Worm (Caenorhabditis elegans): Measurements from ENCODE around the gene B0524.3.

The B0524.3 gene

DNA sequence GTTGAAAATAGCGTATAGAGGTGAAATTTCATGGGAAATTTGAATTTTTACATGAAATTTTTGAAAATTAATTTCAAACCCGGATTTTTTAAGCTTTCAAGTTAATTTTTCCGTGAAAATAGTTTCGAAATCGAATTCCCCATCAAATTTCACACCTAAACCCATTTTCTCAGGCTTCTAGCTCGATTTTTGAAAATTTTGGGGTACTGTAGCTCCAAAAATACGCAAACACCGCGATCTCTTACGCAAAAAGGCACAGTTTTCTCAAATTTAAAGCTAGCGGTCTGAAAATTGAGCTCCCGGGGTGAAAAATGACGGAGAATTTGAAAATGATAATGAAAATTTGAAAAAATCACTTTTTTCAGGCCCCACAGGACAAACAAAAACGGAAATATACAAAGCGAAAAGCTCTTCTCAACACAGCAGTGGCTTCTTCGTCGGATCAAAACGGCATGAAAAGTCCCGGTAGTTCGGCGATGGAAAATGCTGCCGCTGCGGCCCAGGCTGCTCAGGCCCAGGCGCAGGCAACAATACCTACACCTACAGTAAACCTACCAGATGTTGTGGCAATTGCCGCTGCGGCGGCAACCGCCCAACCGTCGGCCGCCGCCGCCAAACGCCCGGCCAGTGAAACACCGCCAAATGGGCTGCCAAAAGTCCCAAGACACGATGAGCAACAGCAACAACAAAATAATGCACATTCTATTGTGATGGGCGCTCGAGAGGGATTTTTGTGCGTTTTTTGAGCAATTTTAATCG is 41.5 kb downstream of the B0524.3 start:
- no peak for TF ChIP-seq him-1 (tag; optimal IDR thresholded peaks at IDR 0.05)

DNA sequence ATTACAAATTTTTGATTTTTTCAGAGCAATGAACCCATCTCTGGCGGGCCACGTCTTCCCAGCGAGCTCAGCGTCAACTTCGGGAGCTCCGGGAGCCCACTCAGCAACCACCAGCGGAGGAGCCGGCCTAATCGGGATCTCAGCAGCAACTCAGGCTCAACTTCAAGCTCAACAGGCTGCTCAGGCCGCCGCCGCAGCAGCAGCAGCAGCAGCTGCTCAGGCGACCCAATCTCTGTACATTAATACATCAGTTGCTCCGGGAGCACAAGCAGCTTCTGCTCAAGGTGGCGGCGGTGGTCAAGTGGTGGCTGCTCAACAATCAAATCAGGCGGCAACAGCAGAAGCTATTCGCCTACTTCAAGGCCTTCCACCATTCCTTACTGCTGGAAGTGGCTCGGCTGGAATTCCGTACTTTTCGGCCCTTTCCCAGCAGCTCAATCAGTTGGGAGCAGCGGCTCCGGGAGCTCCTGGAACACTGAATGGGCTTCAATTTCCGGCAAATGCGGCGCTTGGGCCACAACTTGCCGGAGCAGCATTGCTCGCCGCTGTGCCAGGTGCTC is 43.3 kb downstream of the B0524.3 start:
- TF ChIP-seq him-1 (tag; optimal IDR thresholded peaks at IDR 0.05) (no peak), W03F9.2 (tag; optimal IDR thresholded peaks at IDR 0.05) (no peak), dao-5 (tag; optimal IDR thresholded peaks at IDR 0.05) (no peak)

DNA sequence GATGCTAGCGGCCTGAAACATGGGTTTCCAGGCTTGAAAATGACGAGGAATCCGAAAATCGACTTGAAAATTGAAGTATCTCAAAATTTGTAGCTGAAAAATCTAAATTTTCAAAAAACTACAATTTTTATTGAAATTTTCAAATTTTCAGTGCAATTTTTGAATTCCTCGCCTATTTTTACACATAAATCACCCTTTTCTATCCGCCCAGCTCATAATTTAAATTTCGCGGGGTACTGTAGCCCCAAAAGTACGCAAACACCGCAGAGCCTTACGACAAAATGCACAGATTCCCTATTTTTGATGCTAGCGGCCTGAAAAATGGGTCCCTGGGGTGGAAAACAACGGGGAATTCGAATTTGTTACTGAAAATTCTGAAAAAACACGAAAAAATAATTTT is 44.1 kb downstream of the B0524.3 start:
- no peak for TF ChIP-seq dao-5 (tag; optimal IDR thresholded peaks at IDR 0.05)
- TF ChIP-seq him-1 (tag; optimal IDR thresholded peaks at IDR 0.05), result no peak
- TF ChIP-seq W03F9.2 (tag; optimal IDR thresholded peaks at IDR 0.05), result no peak

DNA sequence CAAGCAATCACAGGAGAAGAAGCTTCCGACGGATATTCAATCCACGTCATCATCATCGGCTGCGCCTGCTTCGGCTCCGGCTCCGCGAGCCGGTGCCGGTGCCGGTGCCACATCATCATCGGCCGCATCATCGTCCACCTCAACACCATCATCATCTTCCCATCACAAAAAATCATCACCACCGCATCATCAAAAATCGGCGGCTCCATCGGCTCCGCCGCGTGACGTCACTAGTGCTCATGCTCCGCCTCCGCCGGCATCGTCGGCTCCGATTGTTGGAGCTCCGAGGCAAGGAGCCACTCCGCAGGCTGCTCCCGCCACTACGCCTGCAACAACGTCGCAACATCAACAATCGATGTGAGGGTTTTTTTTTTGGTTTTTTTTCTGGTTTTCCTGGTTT is 44.6 kb downstream of the B0524.3 start:
- TF ChIP-seq W03F9.2 (tag; optimal IDR thresholded peaks at IDR 0.05), result no peak
- no peak for TF ChIP-seq dao-5 (tag; optimal IDR thresholded peaks at IDR 0.05)
- TF ChIP-seq him-1 (tag; optimal IDR thresholded peaks at IDR 0.05), result no peak

DNA sequence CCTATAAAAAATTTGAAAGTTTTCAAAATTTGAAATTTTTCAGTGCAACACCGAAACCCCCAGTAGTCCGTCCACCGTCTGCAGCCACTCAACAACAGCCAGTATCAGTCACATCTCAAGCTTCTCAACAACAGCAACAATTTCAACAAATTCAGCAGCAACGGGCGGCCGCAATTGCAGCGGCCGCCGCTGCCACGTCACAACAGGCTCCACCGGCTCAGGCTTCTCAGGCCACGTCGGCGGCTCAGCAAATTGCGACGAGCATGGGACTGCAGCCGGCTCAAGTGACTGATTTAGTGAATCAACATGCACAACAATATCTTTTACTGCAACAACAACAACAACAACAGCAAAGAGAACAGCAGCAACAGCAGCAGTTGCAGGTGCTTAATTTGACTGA is 46.7 kb downstream of the B0524.3 start:
- no peak for TF ChIP-seq W03F9.2 (tag; optimal IDR thresholded peaks at IDR 0.05)
- no peak for TF ChIP-seq him-1 (tag; optimal IDR thresholded peaks at IDR 0.05)
- no peak for TF ChIP-seq dao-5 (tag; optimal IDR thresholded peaks at IDR 0.05)

DNA sequence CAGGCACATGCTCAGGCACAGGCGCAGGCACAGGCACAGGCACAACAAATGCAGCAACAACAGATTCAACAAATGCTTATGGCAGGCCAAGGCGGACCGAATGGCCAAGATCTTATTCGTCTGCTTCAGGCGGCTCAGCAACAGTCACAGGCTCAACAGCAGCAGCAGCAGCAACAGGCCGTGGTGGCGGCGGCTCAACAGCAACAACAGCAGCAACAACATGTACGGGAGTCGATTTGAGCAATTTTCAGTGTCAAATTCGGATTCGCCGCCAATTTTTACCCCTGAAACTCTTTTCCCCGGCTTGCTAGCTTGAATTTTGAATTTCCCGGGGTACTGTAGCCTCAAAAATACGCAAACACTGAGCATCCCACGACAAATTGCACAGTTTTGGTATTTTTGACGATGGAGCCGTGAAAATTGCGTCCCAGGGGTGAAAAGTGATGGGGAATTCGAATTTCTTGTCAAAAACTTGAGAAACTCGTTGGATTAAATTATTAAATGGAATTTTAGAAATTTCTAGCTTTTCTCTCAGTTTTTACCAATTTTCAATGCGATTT is 50.5 kb downstream of the B0524.3 start:
- TF ChIP-seq him-1 (tag; optimal IDR thresholded peaks at IDR 0.05), result no peak
- TF ChIP-seq dao-5 (tag; optimal IDR thresholded peaks at IDR 0.05), result no peak
- no peak for TF ChIP-seq W03F9.2 (tag; optimal IDR thresholded peaks at IDR 0.05)

DNA sequence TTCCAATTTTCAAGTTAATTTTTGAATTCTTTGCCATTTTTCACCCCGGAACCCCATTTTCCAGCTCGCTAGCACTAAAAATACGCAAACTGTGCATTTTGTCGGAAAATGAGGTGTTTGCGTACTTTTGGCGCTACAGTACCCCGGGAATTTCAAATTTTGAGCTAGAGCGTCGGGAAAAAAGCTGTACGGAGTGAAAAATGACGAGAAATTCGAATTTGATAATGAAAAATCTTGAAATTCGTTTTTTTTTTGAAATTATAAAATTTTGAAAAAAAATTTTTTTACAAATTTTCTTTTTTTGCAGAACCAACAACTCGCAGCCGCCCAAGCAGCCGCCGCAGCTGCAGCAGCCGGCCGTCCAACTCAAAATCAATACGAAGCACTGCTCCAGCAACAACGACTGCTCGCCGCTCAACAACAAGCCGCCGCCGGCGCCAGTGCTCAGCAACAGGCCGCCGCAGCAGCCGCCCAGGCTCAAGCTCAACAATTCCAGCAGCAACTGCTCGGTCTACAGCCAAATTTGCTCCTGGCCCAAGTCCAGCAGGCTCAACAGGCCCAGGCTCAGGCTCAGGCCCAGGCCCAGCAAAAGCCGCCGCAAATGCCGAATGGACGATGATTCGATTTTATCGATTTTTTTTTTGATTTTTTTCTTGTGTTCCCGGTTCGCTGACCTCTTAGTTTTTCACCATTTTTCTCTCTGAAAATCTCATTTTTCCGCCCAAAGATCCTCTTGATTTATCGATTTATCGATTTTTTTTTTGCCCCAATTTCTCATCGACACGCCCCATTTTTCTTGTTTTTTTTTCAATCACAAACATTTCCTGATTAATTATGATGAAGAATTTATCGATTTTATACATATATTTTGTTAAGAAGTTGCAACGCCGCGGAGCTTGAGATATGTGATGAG is 51.5 kb downstream of the B0524.3 start:
- TF ChIP-seq dao-5 (tag; optimal IDR thresholded peaks at IDR 0.05) (no peak), W03F9.2 (tag; optimal IDR thresholded peaks at IDR 0.05) (no peak), him-1 (tag; optimal IDR thresholded peaks at IDR 0.05) (no peak)

Data from whole organism, L4/young adult.